Worm (Caenorhabditis elegans) whole organism, L4/young adult: Measurements from ENCODE around the gene F25B5.3.

ENCODE experiments used
- W03F9.2 ChIP-seq: fragments of 150-350 bp; optimal IDR thresholded peaks from 2 replicates; lab custom pipeline; 2014; ENCODE audit warnings: missing biosample characterization, missing genetic modification characterization
- dao-5 ChIP-seq: sonication (generic microtip); optimal IDR thresholded peaks from 2 replicates; lab custom pipeline; 2016; ENCODE audit warnings: missing genotype, missing genetic modification characterization, moderate library complexity, missing compliant biosample characterization

- no peak for TF ChIP-seq W03F9.2 (tag; lab: Kevin White, UChicago)
- no peak for TF ChIP-seq dao-5
These were observed 39.8 kb downstream of the F25B5.3 start for ce11 chrIII:5988461-5988860.
